Fruit fly (Drosophila melanogaster): ENCODE measurements around the gene strat.

- TF ChIP-seq CG1024 (GFP tag; IDR thresholded peaks at IDR 0.05) (no peak), CG10979 (tag; optimal IDR thresholded peaks at IDR 0.05) (no peak), Spps (tag; optimal IDR thresholded peaks at IDR 0.05) (no peak), CG34224 (GFP tag; IDR thresholded peaks at IDR 0.05; ENCODE audit: partially characterized antibody) (no peak), CG18599 (GFP tag; optimal IDR thresholded peaks at IDR 0.05) (no peak)
Observed at dm6 chr2L:8280225-8280624, 39.9 kb upstream of the strat start.

All from whole organism, embryonic.